Worm (Caenorhabditis elegans) whole organism, young adult: Measurements from ENCODE around the gene rpt-3.

ENCODE experiments used
- ceh-79 ChIP-seq: sonication (generic microtip); optimal IDR thresholded peaks from 2 replicates; lab custom pipeline; 2017; ENCODE audit warnings: mild to moderate bottlenecking, missing genetic modification characterization, missing compliant biosample characterization
- egl-18 ChIP-seq: fragments of 200-800 bp; sonication (Bioruptor generic); IDR thresholded peaks from 2 replicates; pipeline ENCODE4 v1.3.6; 2022; ENCODE audit warnings: missing genetic modification reagents, missing genetic modification characterization, missing compliant biosample characterization
- fkh-3 ChIP-seq: sonication (generic microtip); optimal IDR thresholded peaks from 2 replicates; lab custom pipeline; 2016; ENCODE audit warnings: mild to moderate bottlenecking, missing genetic modification characterization, missing compliant biosample characterization
- let-526 ChIP-seq: fragments of 200-800 bp; sonication (Bioruptor generic); IDR thresholded peaks from 2 replicates; pipeline ENCODE4 v1.3.6; 2022; ENCODE audit warnings: missing genetic modification reagents, missing genetic modification characterization, missing compliant biosample characterization
- madf-6 ChIP-seq: fragments of 200-800 bp; sonication (Bioruptor generic); IDR thresholded peaks from 2 replicates; pipeline ENCODE4 v1.3.6; 2022; ENCODE audit warnings: missing genetic modification reagents, missing genetic modification characterization, missing compliant biosample characterization

- TF ChIP-seq let-526 (GFP tag; lab: Robert Waterston, UW) (no peak), egl-18 (GFP tag; lab: Robert Waterston, UW) (no peak), madf-6 (GFP tag; lab: Robert Waterston, UW) (0 out of 2 replicates have a peak, but pooled peaks have one; percentile 25), ceh-79 (tag; lab: Kevin White, UChicago) (no peak), fkh-3 (tag; lab: Kevin White, UChicago) (no peak)
Measured at ce11 chrIII:6439854-6440253, 49.7 kb upstream of the rpt-3 start.
